Fruit fly (Drosophila melanogaster) Kc167 (cell line): ENCODE measurements around the gene Sh.

Source experiments
- Sin3A ChIP-seq: fragments of >200 bp; optimal IDR thresholded peaks from 2 replicates; lab custom pipeline; 2018; ENCODE audit warnings: missing external identifiers
- insv ChIP-seq: fragments of >200 bp; optimal IDR thresholded peaks from 3 replicates; lab custom pipeline; 2018; ENCODE audit warnings: missing external identifiers

DNA sequence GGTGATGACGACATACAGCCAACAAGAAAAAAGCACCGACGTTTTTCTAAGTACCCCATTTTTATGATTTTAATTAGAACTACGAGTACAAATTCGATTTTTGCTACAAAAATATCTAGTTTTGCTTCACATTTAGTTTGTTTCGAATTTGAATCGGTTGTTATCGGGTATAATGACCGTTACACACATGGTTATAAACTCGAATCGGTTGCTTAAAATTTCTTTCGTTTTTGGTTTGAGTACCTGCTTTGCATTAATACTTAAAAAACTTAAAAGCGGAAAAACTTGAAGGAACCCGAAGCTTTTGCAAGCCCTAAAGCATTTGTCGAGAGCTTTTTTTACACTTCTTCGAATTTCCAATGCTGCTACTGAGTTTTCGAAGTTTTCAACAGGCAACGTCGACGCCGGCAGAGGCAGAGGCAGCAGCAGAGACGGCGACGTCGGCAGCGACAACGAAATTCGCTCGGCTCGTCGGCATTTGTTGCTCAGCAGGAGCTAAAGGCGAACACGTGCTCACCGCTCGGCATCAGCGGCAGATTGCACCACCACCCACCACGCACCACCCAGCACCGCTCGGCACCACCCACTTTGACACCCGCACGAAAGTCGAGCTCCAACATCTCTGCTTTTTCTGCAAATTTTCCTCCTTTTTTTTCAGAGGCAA is 44.5 kb downstream of the Sh start:
- TF ChIP-seq insv (lab: Kevin White, UChicago) (no peak), Sin3A (lab: Kevin White, UChicago) (no peak)
